Worm (Caenorhabditis elegans) whole organism, L1 larva: ENCODE measurements around the gene C03B8.3.

ENCODE experiments used
- C34B4.2 ChIP-seq: sonication (generic microtip); optimal IDR thresholded peaks from 2 replicates; lab custom pipeline; 2017; ENCODE audit warnings: mild to moderate bottlenecking, missing genetic modification characterization, missing compliant biosample characterization
- F16B12.6 ChIP-seq: fragments of 150-350 bp; optimal IDR thresholded peaks from 2 replicates; lab custom pipeline; 2014; ENCODE audit warnings: missing biosample characterization, missing genetic modification characterization
- alr-1 ChIP-seq: fragments of 200-800 bp; sonication (Bioruptor generic); optimal IDR thresholded peaks from 2 replicates; lab custom pipeline; 2018; ENCODE audit warnings: borderline replicate concordance, mild to moderate bottlenecking, missing genetic modification characterization, missing compliant biosample characterization
- blmp-1 ChIP-seq: fragments of 150-350 bp; optimal IDR thresholded peaks from 2 replicates; lab custom pipeline; 2014; ENCODE audit warnings: missing biosample characterization, missing genetic modification characterization
- ceh-8 ChIP-seq: fragments of 200-800 bp; sonication (Bioruptor generic); optimal IDR thresholded peaks from 2 replicates; lab custom pipeline; 2018; ENCODE audit warnings: mild to moderate bottlenecking, missing genetic modification characterization, moderate library complexity, missing compliant biosample characterization
- ceh-82 ChIP-seq, 3 experiments: fragments of 150-350 bp in 1 of 3; sonication (generic microtip) in 2 of 3; optimal IDR thresholded peaks; 2 replicates each; lab custom pipeline; 2014 to 2017; ENCODE audit warnings: missing biosample characterization in 3 of 3, missing genetic modification characterization in 3 of 3
- ceh-88 ChIP-seq: fragments of 200-800 bp; sonication (Bioruptor generic); IDR thresholded peaks from 2 replicates; pipeline ENCODE4 v1.3.6; 2022; ENCODE audit warnings: missing genetic modification characterization, missing compliant biosample characterization
- ceh-90 ChIP-seq: sonication (generic microtip); optimal IDR thresholded peaks from 2 replicates; lab custom pipeline; 2016; ENCODE audit warnings: missing genetic modification characterization, missing compliant biosample characterization
- ces-1 ChIP-seq: fragments of 150-350 bp; optimal IDR thresholded peaks from 2 replicates; lab custom pipeline; 2014; ENCODE audit warnings: missing biosample characterization, missing genetic modification reagents, missing genetic modification characterization
- dsc-1 ChIP-seq: sonication (generic microtip); optimal IDR thresholded peaks from 2 replicates; lab custom pipeline; 2016; ENCODE audit warnings: mild to moderate bottlenecking, missing genetic modification characterization, missing compliant biosample characterization
- efl-1 ChIP-seq, 4 experiments: fragments of 150-350 bp; optimal IDR thresholded peaks in 3 of 4; peaks in 1 of 4; 1 replicate in 1 of 4; 2 replicates in 3 of 4; lab custom pipeline; 2014; ENCODE audit warnings: missing biosample characterization in 2 of 4, missing genetic modification characterization in 2 of 4, missing genetic modification reagents in 2 of 4
- efl-3 ChIP-seq: fragments of 200-800 bp; sonication (Bioruptor generic); optimal IDR thresholded peaks from 2 replicates; lab custom pipeline; 2018; ENCODE audit warnings: mild to moderate bottlenecking, missing genetic modification characterization, missing compliant biosample characterization
- egl-27 ChIP-seq, 2 experiments: fragments of 150-350 bp in 1 of 2; sonication (generic microtip); optimal IDR thresholded peaks; 3 replicates each; lab custom pipeline; 2017 to 2018; ENCODE audit warnings: missing biosample characterization in 2 of 2, missing genetic modification characterization in 2 of 2, missing genetic modification reagents in 2 of 2
- ets-5 ChIP-seq: fragments of 200-800 bp; sonication (Bioruptor generic); IDR thresholded peaks from 2 replicates; pipeline ENCODE4 v1.3.6; 2022; ENCODE audit warnings: missing genetic modification characterization, missing compliant biosample characterization
- fkh-4 ChIP-seq: sonication (generic microtip); optimal IDR thresholded peaks from 2 replicates; lab custom pipeline; 2016; ENCODE audit warnings: missing compliant biosample characterization, missing genetic modification characterization, borderline replicate concordance
- fos-1 ChIP-seq: fragments of 150-350 bp; optimal IDR thresholded peaks from 2 replicates; lab custom pipeline; 2014; ENCODE audit warnings: missing biosample characterization, missing genetic modification characterization
- hlh-17 ChIP-seq: fragments of 200-800 bp; sonication (Bioruptor generic); optimal IDR thresholded peaks from 2 replicates; lab custom pipeline; 2018; ENCODE audit warnings: missing genetic modification characterization, mild to moderate bottlenecking, missing compliant biosample characterization, moderate library complexity, borderline replicate concordance
- hlh-4 ChIP-seq: sonication (generic microtip); optimal IDR thresholded peaks from 2 replicates; lab custom pipeline; 2016; ENCODE audit warnings: mild to moderate bottlenecking, missing genetic modification characterization, missing compliant biosample characterization
- jun-1 ChIP-seq: fragments of 150-350 bp; optimal IDR thresholded peaks from 2 replicates; lab custom pipeline; 2014; ENCODE audit warnings: missing biosample characterization, missing genetic modification reagents, missing genetic modification characterization
- lin-15B ChIP-seq: fragments of 150-350 bp; sonication (generic microtip); optimal IDR thresholded peaks from 3 replicates; lab custom pipeline; 2014; ENCODE audit warnings: missing biosample characterization, missing genetic modification characterization
- lin-35 ChIP-seq, 2 experiments: fragments of 150-350 bp; optimal IDR thresholded peaks; 2 replicates each; lab custom pipeline; 2014; ENCODE audit warnings: missing biosample characterization in 2 of 2, missing genetic modification characterization in 2 of 2, missing genetic modification reagents in 2 of 2
- lin-39 ChIP-seq: fragments of 150-350 bp; optimal IDR thresholded peaks from 2 replicates; lab custom pipeline; 2014; ENCODE audit warnings: missing biosample characterization, missing genetic modification reagents, missing genetic modification characterization
- lir-3 ChIP-seq: sonication (generic microtip); optimal IDR thresholded peaks from 2 replicates; lab custom pipeline; 2016; ENCODE audit warnings: mild to moderate bottlenecking, missing genetic modification characterization, moderate library complexity, missing compliant biosample characterization; ENCODE audit not compliant: poor library complexity
- lsy-2 ChIP-seq, 2 experiments: fragments of 150-350 bp; optimal IDR thresholded peaks; 2 replicates each; lab custom pipeline; 2014; ENCODE audit warnings: missing biosample characterization in 2 of 2, missing genetic modification characterization in 2 of 2
- mdl-1 ChIP-seq, 2 experiments: fragments of 150-350 bp; optimal IDR thresholded peaks; 2 replicates each; lab custom pipeline; 2014 to 2017; ENCODE audit warnings: missing biosample characterization in 2 of 2, missing genetic modification characterization in 2 of 2, inconsistent platforms in 1 of 2
- mef-2 ChIP-seq: fragments of 150-350 bp; optimal IDR thresholded peaks from 2 replicates; lab custom pipeline; 2014; ENCODE audit warnings: missing biosample characterization, missing genetic modification characterization
- mep-1 ChIP-seq: fragments of 150-350 bp; optimal IDR thresholded peaks from 2 replicates; lab custom pipeline; 2014; ENCODE audit warnings: missing biosample characterization, missing genetic modification characterization
- nhr-11 ChIP-seq: fragments of 150-350 bp; optimal IDR thresholded peaks from 2 replicates; lab custom pipeline; 2014; ENCODE audit warnings: missing biosample characterization, missing genetic modification characterization
- nhr-12 ChIP-seq: sonication (generic microtip); optimal IDR thresholded peaks from 2 replicates; lab custom pipeline; 2017; ENCODE audit warnings: missing biosample characterization, missing genetic modification characterization
- nhr-19 ChIP-seq: fragments of 200-800 bp; sonication (Bioruptor generic); conservative IDR thresholded peaks from 2 replicates; pipeline ENCODE4 v1.3.6; 2022; ENCODE audit warnings: missing genetic modification characterization, missing compliant biosample characterization
- nhr-20 ChIP-seq: sonication (generic microtip); optimal IDR thresholded peaks from 2 replicates; lab custom pipeline; 2016; ENCODE audit warnings: mild to moderate bottlenecking, missing genetic modification characterization, missing compliant biosample characterization
- nhr-237 ChIP-seq: fragments of 150-350 bp; optimal IDR thresholded peaks from 2 replicates; lab custom pipeline; 2014; ENCODE audit warnings: missing biosample characterization, missing genetic modification characterization
- nhr-28 ChIP-seq: fragments of 150-350 bp; optimal IDR thresholded peaks from 2 replicates; lab custom pipeline; 2014; ENCODE audit warnings: missing biosample characterization, missing genetic modification characterization
- nhr-47 ChIP-seq: sonication (generic microtip); optimal IDR thresholded peaks from 2 replicates; lab custom pipeline; 2016; ENCODE audit warnings: mild to moderate bottlenecking, missing genetic modification characterization, moderate library complexity, missing compliant biosample characterization
- nhr-71 ChIP-seq: sonication (generic microtip); optimal IDR thresholded peaks from 2 replicates; lab custom pipeline; 2016; ENCODE audit warnings: mild to moderate bottlenecking, missing genetic modification characterization, moderate library complexity, missing compliant biosample characterization
- nhr-76 ChIP-seq: sonication (generic microtip); optimal IDR thresholded peaks from 2 replicates; lab custom pipeline; 2017; ENCODE audit warnings: missing biosample characterization, missing genetic modification characterization
- nhr-84 ChIP-seq: sonication (generic microtip); optimal IDR thresholded peaks from 2 replicates; lab custom pipeline; 2017; ENCODE audit warnings: missing biosample characterization, missing genetic modification characterization
- nhr-85 ChIP-seq: sonication (generic microtip); peaks from one replicate; lab custom pipeline; 2016; ENCODE audit warnings: missing genetic modification characterization, inconsistent platforms, missing compliant biosample characterization
- nhr-90 ChIP-seq: sonication (generic microtip); optimal IDR thresholded peaks from 2 replicates; lab custom pipeline; 2016; ENCODE audit warnings: mild to moderate bottlenecking, missing genetic modification characterization, missing compliant biosample characterization; ENCODE audit not compliant: poor library complexity
- pqm-1 ChIP-seq: sonication (generic microtip); optimal IDR thresholded peaks from 3 replicates; lab custom pipeline; 2017; ENCODE audit warnings: missing biosample characterization, missing genetic modification characterization
- rnt-1 ChIP-seq: sonication (generic microtip); optimal IDR thresholded peaks from 2 replicates; lab custom pipeline; 2016; ENCODE audit warnings: mild to moderate bottlenecking, missing genetic modification characterization, moderate library complexity, missing compliant biosample characterization
- skn-1 ChIP-seq: fragments of 150-350 bp; optimal IDR thresholded peaks from 2 replicates; lab custom pipeline; 2014; ENCODE audit warnings: missing biosample characterization, missing genetic modification characterization
- snpc-4 ChIP-seq: fragments of 150-350 bp; optimal IDR thresholded peaks from 2 replicates; lab custom pipeline; 2014; ENCODE audit warnings: missing biosample characterization, missing genetic modification characterization
- sox-4 ChIP-seq: sonication (generic microtip); optimal IDR thresholded peaks from 2 replicates; lab custom pipeline; 2016; ENCODE audit warnings: missing genetic modification characterization, missing compliant biosample characterization
- sptf-1 ChIP-seq: fragments of 150-350 bp; optimal IDR thresholded peaks from 2 replicates; lab custom pipeline; 2014; ENCODE audit warnings: missing biosample characterization, missing genetic modification characterization
- sup-37 ChIP-seq: fragments of 200-800 bp; sonication (Bioruptor generic); optimal IDR thresholded peaks from 2 replicates; lab custom pipeline; 2018; ENCODE audit warnings: mild to moderate bottlenecking, missing genetic modification characterization, missing compliant biosample characterization
- swsn-7 ChIP-seq: sonication (generic microtip); optimal IDR thresholded peaks from 2 replicates; lab custom pipeline; 2016; ENCODE audit warnings: missing genetic modification characterization, missing compliant biosample characterization
- tlp-1 ChIP-seq: fragments of 150-350 bp; optimal IDR thresholded peaks from 2 replicates; lab custom pipeline; 2014; ENCODE audit warnings: missing biosample characterization, missing genetic modification characterization
- unc-130 ChIP-seq: fragments of 150-350 bp; optimal IDR thresholded peaks from 2 replicates; lab custom pipeline; 2017; ENCODE audit warnings: missing biosample characterization, missing genetic modification characterization, inconsistent platforms
- unc-62 ChIP-seq: fragments of 150-350 bp; optimal IDR thresholded peaks from 2 replicates; lab custom pipeline; 2014; ENCODE audit warnings: missing biosample characterization, missing genetic modification reagents, missing genetic modification characterization
- vab-15 ChIP-seq: sonication (generic microtip); optimal IDR thresholded peaks from 2 replicates; lab custom pipeline; 2017; ENCODE audit warnings: missing genotype, mild to moderate bottlenecking, missing genetic modification characterization, missing compliant biosample characterization
- xbp-1 ChIP-seq: sonication (generic microtip); optimal IDR thresholded peaks from 2 replicates; lab custom pipeline; 2016; ENCODE audit warnings: missing genetic modification characterization, missing compliant biosample characterization
- zag-1 ChIP-seq: fragments of 150-350 bp; optimal IDR thresholded peaks from 2 replicates; lab custom pipeline; 2014; ENCODE audit warnings: missing biosample characterization, missing genetic modification characterization
- ztf-11 ChIP-seq, 2 experiments: sonication (generic microtip); optimal IDR thresholded peaks; 2 replicates each; lab custom pipeline; 2016 to 2017; ENCODE audit warnings: missing genetic modification characterization in 2 of 2, missing biosample characterization in 1 of 2, missing compliant biosample characterization in 1 of 2

C03B8.3 gene

ce11 chrIII:7710943-7711342 is 1.2 kb upstream of the C03B8.3 start (continued):
- TF ChIP-seq xbp-1 (tag; lab: Kevin White, UChicago), result peak; percentile 32
- no peak for TF ChIP-seq mef-2 (tag; lab: Kevin White, UChicago)
- peak; percentile 30 for TF ChIP-seq dsc-1 (tag; lab: Kevin White, UChicago)
- TF ChIP-seq ceh-82 (tag; optimal IDR thresholded peaks at IDR 0.05; lab: Kevin White, UChicago), result peak in 1 of 3 experiments; percentile 56
- TF ChIP-seq ceh-88, result no peak
- no peak for TF ChIP-seq lin-39 (tag; lab: Kevin White, UChicago)
- no peak for TF ChIP-seq ztf-11 (tag; optimal IDR thresholded peaks at IDR 0.05; lab: Kevin White, UChicago)
- no peak for TF ChIP-seq sptf-1 (tag; lab: Kevin White, UChicago)
- peak; percentile 56 to 67 for TF ChIP-seq lin-35 (GFP tag; optimal IDR thresholded peaks at IDR 0.05; lab: Kevin White, UChicago)
- TF ChIP-seq lir-3 (tag; lab: Kevin White, UChicago), result no peak
- no peak for TF ChIP-seq C34B4.2 (tag; lab: Kevin White, UChicago)
- no peak for TF ChIP-seq nhr-90 (tag; lab: Kevin White, UChicago)
- TF ChIP-seq zag-1 (tag; lab: Kevin White, UChicago), result no peak
- no peak for TF ChIP-seq hlh-4 (tag; lab: Kevin White, UChicago)
- TF ChIP-seq nhr-237 (tag; lab: Kevin White, UChicago), result no peak
- TF ChIP-seq ceh-90 (tag; lab: Kevin White, UChicago), result no peak
- TF ChIP-seq hlh-17, result no peak
- no peak for TF ChIP-seq sup-37
- peak; percentile 69 for TF ChIP-seq mep-1
- TF ChIP-seq fos-1 (tag; lab: Kevin White, UChicago), result no peak
- no peak for TF ChIP-seq nhr-11 (tag; lab: Kevin White, UChicago)
- TF ChIP-seq pqm-1 (tag; lab: Kevin White, UChicago), result no peak
- TF ChIP-seq nhr-20, result peak; percentile 17
- TF ChIP-seq rnt-1 (tag; lab: Kevin White, UChicago), result peak; percentile 46
- TF ChIP-seq skn-1 (tag; lab: Kevin White, UChicago), result no peak
- TF ChIP-seq nhr-85 (tag; lab: Kevin White, UChicago), result no peak
- peak; percentile 48 for TF ChIP-seq nhr-47 (tag; lab: Kevin White, UChicago)
- TF ChIP-seq swsn-7 (tag; lab: Kevin White, UChicago), result peak; percentile 42
- no peak for TF ChIP-seq ceh-8 (GFP tag; lab: Kevin White, UChicago)
- no peak for TF ChIP-seq alr-1 (tag; lab: Kevin White, UChicago)
- no peak for TF ChIP-seq vab-15 (tag; lab: Kevin White, UChicago)
- TF ChIP-seq F16B12.6, result peak; percentile 79
- peak; percentile 35 for TF ChIP-seq lin-15B (tag; lab: Kevin White, UChicago)
- no peak for TF ChIP-seq tlp-1 (tag; lab: Kevin White, UChicago)
- TF ChIP-seq jun-1 (tag; lab: Kevin White, UChicago), result no peak
- TF ChIP-seq efl-1 (optimal IDR thresholded peaks at IDR 0.05; lab: Kevin White, UChicago), result peak; percentile 33 to 36
- peak; percentile 46 to 83 for TF ChIP-seq efl-1 (GFP tag; optimal IDR thresholded peaks at IDR 0.05 in 1 of 2; lab: Kevin White, UChicago)
- peak in 1 of 2 experiments; percentile 29 for TF ChIP-seq mdl-1 (tag; optimal IDR thresholded peaks at IDR 0.05; lab: Kevin White, UChicago)
- no peak for TF ChIP-seq efl-3 (GFP tag; lab: Kevin White, UChicago)
- TF ChIP-seq nhr-71 (tag; lab: Kevin White, UChicago), result peak; percentile 50
- TF ChIP-seq unc-130 (tag; lab: Kevin White, UChicago), result no peak
- peak; percentile 81 for TF ChIP-seq blmp-1
- no peak for TF ChIP-seq nhr-12 (tag; lab: Kevin White, UChicago)
- no peak for TF ChIP-seq snpc-4
- no peak for TF ChIP-seq egl-27 (tag; optimal IDR thresholded peaks at IDR 0.05; lab: Kevin White, UChicago)
- no peak for TF ChIP-seq ets-5
- no peak for TF ChIP-seq nhr-28 (tag; lab: Kevin White, UChicago)
- no peak for TF ChIP-seq nhr-19 (GFP tag; lab: Robert Waterston, UW)
- peak; percentile 53 to 56 for TF ChIP-seq lsy-2 (tag; optimal IDR thresholded peaks at IDR 0.05; lab: Kevin White, UChicago)
- TF ChIP-seq unc-62 (GFP tag; lab: Kevin White, UChicago), result no peak
- no peak for TF ChIP-seq nhr-76
- no peak for TF ChIP-seq sox-4 (tag; lab: Kevin White, UChicago)
- TF ChIP-seq fkh-4 (tag; lab: Kevin White, UChicago), result no peak
- no peak for TF ChIP-seq ces-1 (GFP tag; lab: Kevin White, UChicago)
- no peak for TF ChIP-seq nhr-84 (tag; lab: Kevin White, UChicago)
